Fruit fly (Drosophila melanogaster): ENCODE data around the gene Rh3.
"Not testable (repeated sequence)": the region's sequence is repeated elsewhere in the genome, so short reads cannot be mapped to it uniquely, and the experiment has no call there.

Rh3 gene

DNA sequence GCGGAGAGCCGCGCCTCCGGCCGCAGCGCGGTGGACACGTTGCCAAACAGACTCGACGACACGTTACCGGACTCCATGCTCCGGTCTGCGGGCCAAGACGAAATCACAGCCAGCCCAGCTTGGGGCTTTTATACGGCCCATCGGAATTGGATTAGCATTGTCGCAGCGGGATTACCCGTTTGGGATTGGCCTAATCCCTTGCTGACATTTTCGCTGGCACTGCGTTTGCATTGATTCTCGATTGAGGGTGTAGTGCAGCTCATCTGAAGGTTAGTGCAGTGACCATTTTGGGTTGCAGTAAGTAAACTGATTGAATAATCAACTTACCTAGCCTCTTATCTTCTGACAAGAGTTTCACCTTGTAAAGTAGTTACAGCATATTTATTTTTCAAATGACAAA is at the start of gene Rh3:
Gene Rh3, minus strand, starts transcription at position 101 of the 400 bp plus-strand sequence.
- TF ChIP-seq CTCF (optimal IDR thresholded peaks at IDR 0.05) (no peak), CG8478 (optimal IDR thresholded peaks at IDR 0.05) (no peak)

DNA sequence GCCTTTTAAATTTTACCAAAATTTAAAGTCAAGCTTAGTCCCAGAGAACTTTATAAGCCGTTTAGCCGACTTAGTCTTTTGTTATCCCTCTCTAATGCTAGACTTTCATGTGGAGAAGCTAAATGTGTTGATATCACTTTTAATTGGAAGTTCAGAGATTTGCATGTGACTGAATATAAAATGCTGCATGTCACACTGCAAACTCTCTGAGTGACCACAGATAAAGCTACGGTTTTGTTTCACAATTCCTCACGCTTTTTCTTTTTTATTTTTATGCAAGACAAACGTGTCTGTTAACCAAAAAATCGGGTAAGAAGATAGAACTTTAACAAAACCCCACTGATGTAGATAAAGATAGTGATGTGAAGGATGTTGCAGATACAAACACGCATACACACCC is 42.1 kb upstream of the Rh3 start:
- TF ChIP-seq CTCF (optimal IDR thresholded peaks at IDR 0.05), result no peak
- no peak for TF ChIP-seq CG8478 (optimal IDR thresholded peaks at IDR 0.05)

DNA sequence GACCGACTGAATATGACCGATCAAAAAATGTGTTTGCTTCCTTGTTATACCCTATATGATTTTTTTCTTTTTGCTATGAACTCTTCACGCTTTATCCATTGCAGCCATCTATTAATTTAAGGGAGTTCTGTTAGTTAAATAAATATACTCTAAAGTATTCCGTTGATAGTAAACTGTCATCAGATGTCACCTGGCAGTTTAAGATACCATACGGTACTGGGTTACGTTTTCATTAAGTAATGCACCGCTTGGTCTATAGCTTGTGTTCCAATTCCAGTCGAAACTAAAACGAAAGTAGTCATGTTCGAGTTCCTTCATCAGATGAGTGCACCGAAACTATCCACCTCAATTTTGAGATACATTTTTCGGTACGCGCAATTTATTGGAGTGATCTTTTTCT is 38.5 kb upstream of the Rh3 start, which contains the start of gene Gr92a:
Gene Gr92a, plus strand, starts transcription at position 301 of the 400 bp plus-strand sequence.
- TF ChIP-seq CTCF (optimal IDR thresholded peaks at IDR 0.05) (no peak), CG8478 (optimal IDR thresholded peaks at IDR 0.05) (no peak)

DNA sequence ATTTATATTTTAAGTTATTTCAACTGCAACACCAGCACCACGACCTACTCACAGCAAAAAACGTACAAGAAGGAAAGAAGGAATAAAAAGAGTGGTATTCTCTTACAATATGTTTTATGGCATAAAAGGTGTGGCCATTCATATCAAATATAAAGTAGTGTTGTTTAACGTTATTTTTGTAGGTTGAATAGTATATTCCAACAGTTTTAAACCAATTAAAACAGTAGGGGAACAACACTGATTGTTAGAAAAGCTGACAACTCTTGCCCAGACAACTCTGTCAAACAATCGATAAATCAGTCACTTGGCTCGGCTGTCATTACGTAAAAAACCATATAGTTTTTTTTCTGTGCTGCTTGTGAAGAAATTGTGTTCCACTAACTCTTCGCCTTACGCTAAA is 32.3 kb upstream of the Rh3 start, which contains the start of gene CG10887:
Gene CG10887, plus strand, starts transcription at position 301 of the 400 bp plus-strand sequence.
- TF ChIP-seq CTCF, CG8478 (optimal IDR thresholded peaks at IDR 0.05): not testable (repeated sequence)

DNA sequence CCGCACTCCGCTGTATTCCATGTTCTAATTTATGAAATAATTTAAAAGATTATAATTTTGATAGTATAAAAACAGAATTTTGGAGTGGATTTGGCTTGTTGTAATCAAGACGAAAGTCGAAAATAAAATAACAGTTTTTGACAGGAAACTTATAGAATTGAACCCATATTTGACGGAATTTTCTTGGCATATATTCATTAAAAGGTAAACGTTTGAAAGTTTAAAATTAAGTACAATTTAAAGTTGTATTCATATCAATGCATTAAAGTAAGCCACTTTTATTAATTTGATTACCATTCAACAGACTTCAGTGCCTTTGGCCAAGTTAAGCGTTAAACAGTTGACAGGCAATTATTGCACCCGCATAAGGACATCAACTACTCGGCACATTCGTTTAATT is 25.6 kb upstream of the Rh3 start, which contains the start of gene CG31206:
Gene CG31206, minus strand, starts transcription at position 101 of the 400 bp plus-strand sequence.
- TF ChIP-seq CTCF (optimal IDR thresholded peaks at IDR 0.05) (no peak), CG8478 (optimal IDR thresholded peaks at IDR 0.05) (no peak)

DNA sequence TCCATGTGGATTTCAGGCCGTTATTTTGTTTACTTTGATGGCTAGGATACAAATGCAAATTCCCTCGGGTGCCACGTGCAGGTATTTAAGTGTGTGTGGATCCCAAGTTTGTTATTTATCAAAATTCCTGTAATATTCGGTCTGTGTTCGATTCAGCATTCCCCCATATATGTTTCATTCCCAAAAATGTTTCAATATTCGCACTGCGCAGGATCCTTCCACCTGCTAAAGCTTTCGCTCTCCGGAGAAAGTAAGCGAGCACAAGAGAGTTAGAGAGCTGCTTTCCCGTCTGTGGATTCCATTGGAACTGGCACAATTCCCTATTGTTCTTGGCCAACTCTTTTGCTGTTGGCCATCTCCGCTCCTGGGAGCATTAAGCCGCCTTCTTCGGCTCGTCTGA is 2.0 kb downstream of the Rh3 start:
- TF ChIP-seq CG8478 (optimal IDR thresholded peaks at IDR 0.05) (no peak), CTCF (optimal IDR thresholded peaks at IDR 0.05) (no peak)

DNA sequence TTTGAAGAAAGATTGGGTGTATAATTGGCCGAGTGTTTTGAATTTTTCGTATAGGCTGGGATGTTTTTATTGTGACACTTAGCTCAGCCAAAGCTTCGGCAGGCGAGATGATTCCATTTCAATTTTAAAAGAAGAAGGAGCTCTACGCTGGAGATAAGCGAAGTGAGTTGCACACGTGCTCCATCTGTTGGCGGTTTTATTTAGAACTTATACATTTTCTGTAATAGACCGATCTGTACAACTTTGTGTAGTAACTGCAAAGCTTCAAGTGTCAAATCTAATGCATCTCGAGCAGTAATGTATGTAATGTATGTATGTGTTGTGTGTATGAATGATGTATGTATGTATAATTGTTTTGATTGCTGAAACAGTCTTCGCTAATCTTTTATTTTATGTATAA is 15.8 kb downstream of the Rh3 start:
- peak; percentile 56 for TF ChIP-seq CTCF (optimal IDR thresholded peaks at IDR 0.05)
- no peak for TF ChIP-seq CG8478 (optimal IDR thresholded peaks at IDR 0.05)

DNA sequence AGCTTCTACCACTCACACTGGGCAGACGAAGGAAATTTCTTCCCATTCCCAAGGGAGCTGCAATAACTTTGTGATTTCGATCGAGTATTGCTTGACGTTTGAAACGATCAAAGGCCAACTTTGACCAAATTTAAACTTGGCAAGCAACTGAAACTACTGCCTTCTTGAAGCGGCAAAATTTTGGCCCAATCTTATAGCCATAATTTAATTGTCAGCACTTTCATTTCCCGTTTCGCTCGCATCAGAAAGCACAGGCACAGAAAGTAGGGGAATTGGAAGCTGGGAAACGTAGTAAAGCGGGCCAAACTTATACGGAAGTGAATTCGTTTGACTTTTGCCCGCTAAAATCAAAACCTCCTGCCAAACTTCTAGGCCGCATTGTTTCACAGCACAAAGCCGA is 22.6 kb downstream of the Rh3 start, which contains the start of gene CG4390:
Gene CG4390, minus strand, starts transcription at position 101 of the 400 bp plus-strand sequence.
- no peak for TF ChIP-seq CG8478 (optimal IDR thresholded peaks at IDR 0.05)

DNA sequence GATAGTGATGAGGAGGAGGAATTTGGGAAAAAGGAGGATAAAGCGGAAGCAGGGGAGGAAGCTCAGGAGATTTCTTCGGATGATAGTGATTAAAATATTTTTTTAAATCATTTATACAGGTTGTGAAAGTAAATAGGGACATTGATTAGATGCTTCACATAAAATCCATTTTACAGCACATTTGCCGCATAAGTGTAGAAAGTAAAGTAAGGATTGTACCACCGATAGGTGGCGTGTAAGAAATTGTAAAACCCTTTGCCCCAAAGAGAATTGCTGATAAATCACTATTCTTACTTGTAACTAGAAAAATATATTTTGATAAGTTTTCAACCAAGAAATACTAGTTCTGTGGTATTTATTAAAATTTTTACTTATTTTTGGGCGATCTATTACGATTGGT is 23.3 kb downstream of the Rh3 start:
- TF ChIP-seq CTCF (optimal IDR thresholded peaks at IDR 0.05) (peak; percentile 76 to 88), CG8478 (optimal IDR thresholded peaks at IDR 0.05) (no peak)

DNA sequence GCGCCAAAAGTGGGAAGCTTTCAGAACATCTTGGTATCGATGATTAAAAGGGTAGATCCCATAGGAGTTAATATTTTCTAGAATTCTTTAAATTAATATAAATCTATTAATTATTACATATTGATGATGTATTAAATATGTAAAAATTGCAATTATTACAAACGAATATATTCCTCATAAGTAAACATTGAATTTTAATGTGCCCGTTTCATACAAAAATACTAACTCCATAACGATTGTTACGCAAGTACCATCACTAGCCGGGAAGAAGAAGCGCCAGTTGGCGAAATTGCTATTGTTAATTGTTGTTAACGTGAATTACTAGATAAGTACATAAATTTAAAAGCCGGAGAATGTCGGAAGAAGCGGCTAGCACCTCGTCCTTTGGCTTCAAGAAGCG is 24.7 kb downstream of the Rh3 start, which contains the start of gene mdlc:
Gene mdlc, plus strand, starts transcription at position 248 of the 400 bp plus-strand sequence.
- TF ChIP-seq CTCF (optimal IDR thresholded peaks at IDR 0.05) (peak in 1 of 2 experiments; percentile 14), CG8478 (optimal IDR thresholded peaks at IDR 0.05) (no peak)

DNA sequence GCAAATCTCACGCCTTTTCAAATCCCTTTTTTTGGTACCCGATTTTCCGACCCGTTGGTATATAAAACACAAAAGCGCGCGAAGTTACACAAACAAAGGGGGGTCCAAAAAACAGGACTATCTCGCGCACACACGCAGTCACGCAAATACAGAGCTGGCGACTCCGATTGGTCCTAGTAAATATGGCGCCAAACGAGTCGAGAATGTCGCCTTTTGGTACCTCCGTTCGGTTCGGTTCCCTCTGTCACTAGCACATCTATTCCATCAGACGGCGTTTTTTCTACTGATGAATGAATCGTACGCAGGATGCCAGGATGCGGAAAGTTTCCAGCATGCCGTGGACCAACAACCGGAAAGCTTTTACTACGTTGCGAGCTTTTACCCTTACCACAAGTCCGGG is 26.4 kb downstream of the Rh3 start, which contains the start of gene CG17193:
Gene CG17193, minus strand, starts transcription at position 289 of the 400 bp plus-strand sequence.
- no peak for TF ChIP-seq CG8478 (optimal IDR thresholded peaks at IDR 0.05)
- no peak for TF ChIP-seq CTCF (optimal IDR thresholded peaks at IDR 0.05)

DNA sequence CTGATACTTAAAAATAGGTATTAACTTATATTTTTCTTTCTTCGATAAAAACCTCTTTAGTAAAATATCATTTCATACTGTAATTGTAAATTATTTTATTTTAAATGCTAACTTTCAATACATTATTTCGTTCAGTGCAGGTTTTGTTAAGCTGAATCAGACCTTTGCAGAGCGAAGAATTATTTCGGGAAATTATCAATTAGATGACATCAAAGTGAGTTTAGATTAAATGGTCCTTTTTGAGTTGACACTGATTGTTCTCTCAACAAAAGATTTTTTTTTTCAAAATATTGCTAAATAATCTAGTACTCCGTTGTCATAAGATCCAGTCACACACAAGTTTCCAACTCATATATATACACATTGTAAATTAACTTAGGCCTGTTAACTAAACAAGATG is 39.8 kb downstream of the Rh3 start, which contains the start of the genes CG33934 and Indy-2:
Gene CG33934, plus strand, starts transcription at position 301 of the 400 bp plus-strand sequence.
Gene Indy-2, plus strand, starts transcription at position 301 of the 400 bp plus-strand sequence.
- TF ChIP-seq CTCF (optimal IDR thresholded peaks at IDR 0.05) (no peak), CG8478 (optimal IDR thresholded peaks at IDR 0.05) (no peak)

DNA sequence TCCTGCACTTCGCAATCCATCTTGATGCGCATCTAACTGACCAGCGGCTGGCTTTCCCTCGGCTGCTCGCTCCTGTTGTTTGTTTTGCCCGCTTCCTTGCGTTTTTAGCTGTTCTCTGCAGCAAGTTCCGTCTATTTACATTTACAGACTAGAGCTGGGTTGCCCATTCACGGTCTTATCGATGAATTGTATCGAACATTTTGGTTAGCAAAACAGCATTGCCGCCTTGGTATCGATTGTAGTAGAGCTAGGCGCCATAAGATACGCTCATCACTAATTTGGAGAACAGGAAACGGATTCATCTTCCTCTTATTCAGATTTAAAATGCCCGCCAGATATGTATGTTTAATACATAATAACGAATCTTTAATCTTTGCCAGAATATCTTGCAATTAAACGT is 46.4 kb downstream of the Rh3 start, which contains the start of gene Regnase-1:
Gene Regnase-1, minus strand, starts transcription at position 170 of the 400 bp plus-strand sequence.
- TF ChIP-seq CG8478 (optimal IDR thresholded peaks at IDR 0.05), result no peak
- TF ChIP-seq CTCF (optimal IDR thresholded peaks at IDR 0.05), result no peak

DNA sequence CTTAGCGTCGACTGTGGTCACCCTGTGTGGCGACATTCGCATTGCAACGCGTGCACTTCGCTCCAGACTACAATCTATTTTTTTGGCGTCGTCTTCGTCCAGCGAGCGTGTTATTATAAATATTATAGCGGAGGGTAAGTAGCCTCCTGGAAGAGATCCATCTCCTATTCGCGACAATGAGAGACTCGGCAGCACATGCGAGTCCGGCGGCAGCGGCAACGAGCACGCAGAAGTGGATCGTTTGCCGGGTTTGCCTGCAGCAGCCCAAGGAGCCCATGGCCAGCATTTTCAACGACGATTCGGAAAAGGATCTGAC is 50.5 kb downstream of the Rh3 start, which contains the start of gene idc:
Gene idc, plus strand, starts transcription at position 60 of the 316 bp plus-strand sequence.
- TF ChIP-seq CG8478 (optimal IDR thresholded peaks at IDR 0.05) (no peak), CTCF (optimal IDR thresholded peaks at IDR 0.05) (no peak)

Data from S2 (cell line).